Fruit fly (Drosophila melanogaster) whole organism: ENCODE results near the gene CG6793.

ENCODE experiments used
- CG8478 ChIP-seq: fragments of >200 bp; optimal IDR thresholded peaks from 2 replicates; lab custom pipeline; 2018; ENCODE audit warnings: inconsistent platforms
- Dll ChIP-seq: fragments of >200 bp; optimal IDR thresholded peaks from 2 replicates; lab custom pipeline; 2017
- EcR ChIP-seq, 2 experiments: fragments of >200 bp; optimal IDR thresholded peaks; 2 replicates each; lab custom pipeline; 2017; ENCODE audit warnings: missing biosample characterization in 2 of 2, missing genetic modification characterization in 2 of 2, missing genetic modification reagents in 2 of 2
- pan ChIP-seq: fragments of >200 bp; optimal IDR thresholded peaks from 2 replicates; lab custom pipeline; 2017
- psq ChIP-seq: fragments of >200 bp; optimal IDR thresholded peaks from 2 replicates; lab custom pipeline; 2017
- usp ChIP-seq: fragments of >200 bp; optimal IDR thresholded peaks from 2 replicates; lab custom pipeline; 2017; ENCODE audit warnings: missing biosample characterization, missing genetic modification characterization, mixed read lengths

The CG6793 gene

dm6 chr3L:12045443-12045842 lies 3.3 kb downstream of the CG6793 start:
- no peak for TF ChIP-seq Dll (lab: Kevin White, UChicago)

dm6 chr3L:12049597-12050311 lies 7.6 kb downstream of the CG6793 start:
- TF ChIP-seq pan (no peak), Dll (lab: Kevin White, UChicago) (no peak), EcR (GFP tag; optimal IDR thresholded peaks at IDR 0.05; lab: Kevin White, UChicago) (no peak), usp (GFP tag; lab: Kevin White, UChicago) (no peak), CG8478 (lab: Kevin White, UChicago) (no peak), psq (lab: Kevin White, UChicago) (no peak)

DNA sequence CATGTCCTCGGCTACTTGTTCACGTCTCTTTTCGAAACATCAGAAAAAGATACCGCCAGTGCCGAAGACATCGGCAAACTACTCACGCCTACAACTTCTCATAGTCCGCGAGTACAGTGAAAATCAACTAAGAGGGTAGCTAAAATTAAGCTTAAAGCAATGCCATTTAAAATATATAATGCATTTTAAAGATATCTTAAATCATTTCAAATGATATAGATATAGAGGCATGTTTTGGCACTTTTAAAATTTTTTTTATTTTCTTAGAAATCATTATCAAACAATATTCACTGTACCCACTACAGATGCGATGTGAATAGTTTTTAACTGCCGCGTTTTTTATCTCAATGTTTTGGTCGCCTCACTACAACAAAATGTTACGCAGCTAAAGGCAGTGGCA lies 8.4 kb downstream of the CG6793 start:
- TF ChIP-seq EcR (GFP tag; optimal IDR thresholded peaks at IDR 0.05; lab: Kevin White, UChicago): no peak
- TF ChIP-seq pan: no peak
- no peak for TF ChIP-seq CG8478 (lab: Kevin White, UChicago)
- TF ChIP-seq psq (lab: Kevin White, UChicago): no peak
- TF ChIP-seq Dll (lab: Kevin White, UChicago): no peak
- TF ChIP-seq usp (GFP tag; lab: Kevin White, UChicago): no peak

DNA sequence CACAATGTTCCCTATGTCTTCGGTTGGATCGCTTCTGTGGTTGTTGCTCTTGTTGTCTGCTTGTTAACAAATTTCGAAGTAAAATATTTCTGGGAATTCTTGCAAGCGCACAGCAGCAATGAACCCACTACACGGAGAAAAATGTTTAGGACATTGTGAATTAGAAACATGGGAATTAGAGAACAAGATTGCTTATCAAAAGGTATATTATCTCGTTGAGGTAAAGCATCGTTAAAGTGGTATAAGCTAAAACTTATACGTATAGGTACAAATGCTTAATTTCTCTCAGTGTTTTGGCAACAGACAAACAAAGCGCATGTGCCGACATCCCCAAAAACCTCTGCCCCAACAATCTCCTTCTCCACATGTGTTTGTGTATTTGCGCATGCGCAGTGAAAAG lies 11.5 kb downstream of the CG6793 start:
- TF ChIP-seq Dll (lab: Kevin White, UChicago) (no peak), psq (lab: Kevin White, UChicago) (no peak), EcR (GFP tag; optimal IDR thresholded peaks at IDR 0.05; lab: Kevin White, UChicago) (no peak), usp (GFP tag; lab: Kevin White, UChicago) (no peak), CG8478 (lab: Kevin White, UChicago) (no peak), pan (no peak)

DNA sequence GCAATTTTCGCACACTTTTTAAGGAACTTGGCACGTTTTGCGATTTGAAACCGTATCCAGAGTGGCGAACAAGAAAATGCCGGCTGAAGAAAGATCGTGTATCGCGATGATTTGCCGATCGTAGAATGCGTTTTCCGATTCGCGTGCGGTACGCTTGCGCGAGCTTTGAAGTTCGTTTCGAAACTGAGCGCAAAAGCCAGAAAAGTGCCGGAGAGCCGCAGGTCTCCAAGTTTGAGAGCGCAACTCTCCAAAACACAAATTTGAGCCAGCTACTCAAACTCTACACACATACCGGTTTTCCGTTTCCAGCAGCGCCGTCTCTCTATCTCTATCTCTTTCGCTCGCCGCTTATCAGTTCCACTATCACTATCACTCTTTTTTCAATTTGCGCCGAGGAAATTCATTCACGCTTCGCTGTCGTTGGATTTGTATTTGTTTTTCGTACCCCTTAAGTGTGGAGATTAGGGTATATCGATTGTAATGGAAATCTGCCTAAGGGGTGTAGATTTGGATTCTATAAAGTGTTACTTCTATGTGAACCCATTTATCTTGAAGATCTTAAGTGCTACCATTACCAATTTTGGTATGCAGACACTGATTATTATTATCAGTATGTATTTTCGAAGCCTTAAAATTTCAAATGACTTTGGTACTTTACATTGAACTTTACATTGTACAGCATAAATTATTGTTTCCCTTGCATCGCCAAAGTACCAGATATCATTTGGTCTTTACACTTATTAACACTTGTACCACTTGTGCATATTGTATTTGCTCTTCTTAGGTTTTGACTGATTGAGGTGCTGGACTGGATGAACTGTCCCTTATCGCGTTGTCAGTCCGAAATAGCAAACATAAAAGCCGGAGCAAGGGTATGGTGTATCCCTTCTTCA lies 14.3 kb downstream of the CG6793 start:
- TF ChIP-seq psq (lab: Kevin White, UChicago) (no peak), CG8478 (lab: Kevin White, UChicago) (no peak), pan (peak; percentile 69), Dll (lab: Kevin White, UChicago) (peak; percentile 60), usp (GFP tag; lab: Kevin White, UChicago) (no peak), EcR (GFP tag; optimal IDR thresholded peaks at IDR 0.05; lab: Kevin White, UChicago) (no peak)

- TF ChIP-seq CG8478 (lab: Kevin White, UChicago): no peak
- TF ChIP-seq pan: no peak
- no peak for TF ChIP-seq usp (GFP tag; lab: Kevin White, UChicago)
- TF ChIP-seq EcR (GFP tag; optimal IDR thresholded peaks at IDR 0.05; lab: Kevin White, UChicago): no peak
- no peak for TF ChIP-seq Dll (lab: Kevin White, UChicago)
- TF ChIP-seq psq (lab: Kevin White, UChicago): no peak
Measured at dm6 chr3L:12057585-12057984, 15.4 kb downstream of the CG6793 start.

dm6 chr3L:12058293-12058842 lies 16.2 kb downstream of the CG6793 start:
- TF ChIP-seq Dll (lab: Kevin White, UChicago) (no peak), usp (GFP tag; lab: Kevin White, UChicago) (no peak), pan (no peak), psq (lab: Kevin White, UChicago) (no peak), EcR (GFP tag; optimal IDR thresholded peaks at IDR 0.05; lab: Kevin White, UChicago) (no peak), CG8478 (lab: Kevin White, UChicago) (no peak)

- TF ChIP-seq Dll (lab: Kevin White, UChicago) (no peak), CG8478 (lab: Kevin White, UChicago) (no peak), pan (no peak), EcR (GFP tag; optimal IDR thresholded peaks at IDR 0.05; lab: Kevin White, UChicago) (no peak), psq (lab: Kevin White, UChicago) (no peak), usp (GFP tag; lab: Kevin White, UChicago) (no peak)
Measured at dm6 chr3L:12060101-12060500, 17.9 kb downstream of the CG6793 start.

- TF ChIP-seq Dll (lab: Kevin White, UChicago) (no peak), EcR (GFP tag; optimal IDR thresholded peaks at IDR 0.05; lab: Kevin White, UChicago) (no peak), CG8478 (lab: Kevin White, UChicago) (no peak), usp (GFP tag; lab: Kevin White, UChicago) (no peak), psq (lab: Kevin White, UChicago) (no peak), pan (no peak)
Measured at dm6 chr3L:12062219-12062618, 20.0 kb downstream of the CG6793 start.

- TF ChIP-seq pan (no peak), EcR (GFP tag; optimal IDR thresholded peaks at IDR 0.05; lab: Kevin White, UChicago) (peak in 1 of 2 experiments; percentile 97)
Measured at dm6 chr3L:12062788-12063218, 20.6 kb downstream of the CG6793 start.

- TF ChIP-seq Dll (lab: Kevin White, UChicago): no peak
- TF ChIP-seq pan: no peak
- no peak for TF ChIP-seq usp (GFP tag; lab: Kevin White, UChicago)
- TF ChIP-seq psq (lab: Kevin White, UChicago): no peak
- peak in 1 of 2 experiments; percentile 68 for TF ChIP-seq EcR (GFP tag; optimal IDR thresholded peaks at IDR 0.05; lab: Kevin White, UChicago)
- TF ChIP-seq CG8478 (lab: Kevin White, UChicago): no peak
Measured at dm6 chr3L:12063442-12064080, 21.4 kb downstream of the CG6793 start.
